Fruit fly (Drosophila melanogaster) whole organism, embryonic: ENCODE results near the gene Pcif1.

Experiments used
- B-H2 ChIP-seq: fragments of 200-800 bp; sonication (Bioruptor generic); optimal IDR thresholded peaks from 2 replicates; lab custom pipeline; 2018; ENCODE audit warnings: missing biosample characterization, mild to moderate bottlenecking, missing genetic modification characterization
- BEAF-32 ChIP-seq: fragments of 200-800 bp; sonication (Bioruptor generic); optimal IDR thresholded peaks from 3 replicates; lab custom pipeline; 2017; ENCODE audit warnings: missing biosample characterization, missing genetic modification characterization, mild to moderate bottlenecking, moderate library complexity, missing genetic modification reagents
- CG11560 ChIP-seq: fragments of 200-800 bp; sonication (Bioruptor generic); IDR thresholded peaks from 3 replicates; pipeline ENCODE4 v1.3.6; 2022; ENCODE audit warnings: missing biosample characterization, missing genetic modification characterization
- CG11695 ChIP-seq: fragments of 200-800 bp; sonication (Bioruptor generic); IDR thresholded peaks from 3 replicates; pipeline ENCODE4 v1.3.6; 2022; ENCODE audit warnings: missing biosample characterization, missing genetic modification characterization
- CG12769 ChIP-seq: fragments of 200-800 bp; sonication (Bioruptor generic); optimal IDR thresholded peaks from 2 replicates; lab custom pipeline; 2019; ENCODE audit warnings: missing biosample characterization, mild to moderate bottlenecking, missing genetic modification characterization, moderate library complexity
- CG16815 ChIP-seq: fragments of 200-800 bp; sonication (Bioruptor generic); optimal IDR thresholded peaks from 3 replicates; lab custom pipeline; 2017; ENCODE audit warnings: missing biosample characterization, mild to moderate bottlenecking, missing genetic modification characterization
- CG2120 ChIP-seq: fragments of 200-800 bp; sonication (Bioruptor generic); optimal IDR thresholded peaks from 3 replicates; lab custom pipeline; 2016; ENCODE audit warnings: missing biosample characterization, missing genetic modification characterization
- CG3281 ChIP-seq: fragments of 200-800 bp; sonication (Bioruptor generic); optimal IDR thresholded peaks from 3 replicates; lab custom pipeline; 2017; ENCODE audit warnings: missing biosample characterization, mild to moderate bottlenecking, missing genetic modification characterization
- CG6654 ChIP-seq: fragments of 200-800 bp; sonication (Bioruptor generic); optimal IDR thresholded peaks from 2 replicates; lab custom pipeline; 2017; ENCODE audit warnings: missing biosample characterization, mild to moderate bottlenecking, missing genetic modification characterization
- CG8388 ChIP-seq: fragments of 200-800 bp; sonication (Bioruptor generic); optimal IDR thresholded peaks from 2 replicates; lab custom pipeline; 2019; ENCODE audit warnings: missing biosample characterization, mild to moderate bottlenecking, missing genetic modification characterization, moderate library complexity
- CG9727 ChIP-seq: fragments of 200-800 bp; sonication (Bioruptor generic); optimal IDR thresholded peaks from 3 replicates; lab custom pipeline; 2017; ENCODE audit warnings: missing biosample characterization, mild to moderate bottlenecking, missing genetic modification characterization
- CG9817 ChIP-seq: fragments of 200-800 bp; sonication (Bioruptor generic); optimal IDR thresholded peaks from 2 replicates; lab custom pipeline; 2018; ENCODE audit warnings: missing biosample characterization, mild to moderate bottlenecking, missing genetic modification characterization, moderate library complexity
- D19B ChIP-seq: fragments of 200-800 bp; sonication (Bioruptor generic); optimal IDR thresholded peaks from 2 replicates; lab custom pipeline; 2017; ENCODE audit warnings: missing biosample characterization, mild to moderate bottlenecking, missing genetic modification characterization
- E2f2 ChIP-seq: fragments of 200-800 bp; sonication (Bioruptor generic); IDR thresholded peaks from 2 replicates; pipeline ENCODE4 v1.3.6; 2022; ENCODE audit warnings: missing biosample characterization, missing genetic modification characterization
- Hsf ChIP-seq: fragments of 200-800 bp; sonication (Bioruptor generic); optimal IDR thresholded peaks from 3 replicates; lab custom pipeline; 2016; ENCODE audit warnings: missing biosample characterization, missing genetic modification characterization
- Mad ChIP-seq: fragments of 200-800 bp; sonication (Bioruptor generic); optimal IDR thresholded peaks from 2 replicates; lab custom pipeline; 2016; ENCODE audit warnings: missing biosample characterization, missing genetic modification characterization
- Oli ChIP-seq: fragments of 200-800 bp; sonication (Bioruptor generic); optimal IDR thresholded peaks from 2 replicates; lab custom pipeline; 2018; ENCODE audit warnings: missing biosample characterization, mild to moderate bottlenecking, missing genetic modification characterization, moderate library complexity
- Pdp1 ChIP-seq, 2 experiments: fragments of 200-800 bp; sonication (Bioruptor generic); optimal IDR thresholded peaks; 3 replicates each; lab custom pipeline; 2016; ENCODE audit warnings: missing biosample characterization in 2 of 2, missing genetic modification characterization in 2 of 2, mild to moderate bottlenecking in 1 of 2, moderate library complexity in 1 of 2
- Rfx ChIP-seq: fragments of 200-800 bp; sonication (Bioruptor generic); IDR thresholded peaks from 2 replicates; pipeline ENCODE4 v1.3.6; 2022; ENCODE audit warnings: missing biosample characterization, missing genetic modification characterization
- Sox100B ChIP-seq: fragments of 200-800 bp; sonication (Bioruptor generic); optimal IDR thresholded peaks from 3 replicates; lab custom pipeline; 2018; ENCODE audit warnings: missing biosample characterization, mild to moderate bottlenecking, missing genetic modification characterization
- Sry-β ChIP-seq: fragments of 200-800 bp; sonication (Bioruptor generic); optimal IDR thresholded peaks from 2 replicates; lab custom pipeline; 2018; ENCODE audit warnings: missing biosample characterization, mild to moderate bottlenecking, missing genetic modification characterization, moderate library complexity
- Trl ChIP-seq, 3 experiments: fragments of >200 bp in 2 of 3; fragments of 200-800 bp in 1 of 3; sonication (Bioruptor generic) in 1 of 3; optimal IDR thresholded peaks; 2 replicates in 1 of 3; 3 replicates in 2 of 3; lab custom pipeline; 2016 to 2017; ENCODE audit warnings: missing biosample characterization in 1 of 3, missing genetic modification characterization in 1 of 3
- bab2 ChIP-seq: fragments of 200-800 bp; sonication (Bioruptor generic); optimal IDR thresholded peaks from 2 replicates; lab custom pipeline; 2016; ENCODE audit warnings: missing biosample characterization, missing genetic modification characterization
- cg ChIP-seq: fragments of 200-800 bp; sonication (Bioruptor generic); optimal IDR thresholded peaks from 3 replicates; lab custom pipeline; 2019; ENCODE audit warnings: missing biosample characterization, mild to moderate bottlenecking, missing genetic modification characterization, moderate library complexity
- dpn ChIP-seq, 2 experiments: fragments of 200-800 bp; sonication (Bioruptor generic); optimal IDR thresholded peaks; 3 replicates each; lab custom pipeline; 2016; ENCODE audit warnings: missing biosample characterization in 2 of 2, missing genetic modification characterization in 2 of 2
- esg ChIP-seq: fragments of 200-800 bp; sonication (Bioruptor generic); conservative IDR thresholded peaks from 2 replicates; pipeline ENCODE4 v1.3.6; 2022; ENCODE audit warnings: missing biosample characterization, missing genetic modification characterization
- grau ChIP-seq: fragments of 200-800 bp; optimal IDR thresholded peaks from 3 replicates; lab custom pipeline; 2019; ENCODE audit warnings: missing biosample characterization, mild to moderate bottlenecking, missing genetic modification characterization, moderate library complexity
- kni ChIP-seq: fragments of 200-800 bp; sonication (Bioruptor generic); optimal IDR thresholded peaks from 3 replicates; lab custom pipeline; 2017; ENCODE audit warnings: mild to moderate bottlenecking, missing biosample characterization, missing genetic modification reagents, missing genetic modification characterization
- lmd ChIP-seq: fragments of 200-800 bp; sonication (Bioruptor generic); IDR thresholded peaks from 2 replicates; pipeline ENCODE4 v1.3.6; 2022; ENCODE audit warnings: missing biosample characterization, missing genetic modification characterization
- nerfin-1 ChIP-seq: fragments of 200-800 bp; sonication (Bioruptor generic); optimal IDR thresholded peaks from 3 replicates; lab custom pipeline; 2019; ENCODE audit warnings: missing biosample characterization, mild to moderate bottlenecking, missing genetic modification characterization, moderate library complexity
- rib ChIP-seq: fragments of 200-800 bp; sonication (Bioruptor generic); IDR thresholded peaks from 2 replicates; pipeline ENCODE4 v1.3.6; 2022; ENCODE audit warnings: missing biosample characterization, missing genetic modification characterization
- sima ChIP-seq: fragments of 200-800 bp; sonication (Bioruptor generic); optimal IDR thresholded peaks from 2 replicates; lab custom pipeline; 2016; ENCODE audit warnings: missing biosample characterization, missing genetic modification characterization
- sisA ChIP-seq: fragments of 200-800 bp; sonication (Bioruptor generic); IDR thresholded peaks from 2 replicates; pipeline ENCODE4 v1.3.6; 2022; ENCODE audit warnings: missing biosample characterization, missing genetic modification characterization
- slou ChIP-seq: fragments of 200-800 bp; sonication (Bioruptor generic); optimal IDR thresholded peaks from 3 replicates; lab custom pipeline; 2016; ENCODE audit warnings: missing biosample characterization, missing genetic modification characterization
- tgo ChIP-seq: fragments of 200-800 bp; sonication (Bioruptor generic); IDR thresholded peaks from 3 replicates; pipeline ENCODE4 v1.3.6; 2022; ENCODE audit warnings: missing biosample characterization, missing genetic modification characterization
- tna ChIP-seq: fragments of 200-800 bp; sonication (Bioruptor generic); IDR thresholded peaks from 2 replicates; pipeline ENCODE4 v1.3.6; 2022; ENCODE audit warnings: missing biosample characterization, missing genetic modification characterization; ENCODE audit not compliant: partially characterized antibody

Pcif1 gene

dm6 chr3L:20826950-20827910 is 41.2 kb upstream of the Pcif1 start (continued):
- TF ChIP-seq nerfin-1 (no peak), sisA (no peak), Rfx (GFP tag; lab: Robert Waterston, UW) (peak; percentile 59; the same call in 1 of the 2 replicates), dpn (GFP tag; optimal IDR thresholded peaks at IDR 0.05; lab: Kevin White, UChicago) (peak in 1 of 2 experiments; percentile 15), CG9727 (GFP tag; lab: Kevin White, UChicago) (peak; percentile 46), Pdp1 (GFP tag; optimal IDR thresholded peaks at IDR 0.05; lab: Kevin White, UChicago) (peak in 1 of 2 experiments; percentile 10), CG8388 (no peak), slou (GFP tag; lab: Kevin White, UChicago) (no peak), B-H2 (GFP tag; lab: Kevin White, UChicago) (peak; percentile 7), esg (GFP tag; lab: Robert Waterston, UW) (peak; percentile 28; the same call in 1 of the 2 replicates), CG6654 (GFP tag; lab: Kevin White, UChicago) (no peak), Sox100B (GFP tag; lab: Kevin White, UChicago) (no peak), kni (GFP tag; lab: Kevin White, UChicago) (no peak), bab2 (no peak), tna (GFP tag; lab: Robert Waterston, UW) (no peak), E2f2 (GFP tag; lab: Robert Waterston, UW) (no peak), Oli (tag; lab: Kevin White, UChicago) (peak; percentile 12), Hsf (GFP tag; lab: Kevin White, UChicago) (peak; percentile 15), CG11560 (tag; lab: Robert Waterston, UW) (no peak), Sry-β (no peak), tgo (GFP tag; lab: Robert Waterston, UW) (peak; percentile 43; the same call in 1 of the 3 replicates), CG2120 (GFP tag; lab: Kevin White, UChicago) (peak; percentile 65), CG9817 (tag; lab: Kevin White, UChicago) (peak; percentile 45), CG12769 (tag; lab: Kevin White, UChicago) (peak; percentile 27), CG16815 (GFP tag; lab: Kevin White, UChicago) (no peak), CG3281 (GFP tag; lab: Kevin White, UChicago) (peak; percentile 53), Trl (optimal IDR thresholded peaks at IDR 0.05; lab: Kevin White, UChicago) (peak in 1 of 2 experiments; percentile 52), Trl (GFP tag; optimal IDR thresholded peaks at IDR 0.05; lab: Kevin White, UChicago) (no peak), D19B (GFP tag; lab: Kevin White, UChicago) (peak; percentile 24), BEAF-32 (GFP tag; lab: Kevin White, UChicago) (no peak), CG11695 (GFP tag; lab: Robert Waterston, UW) (peak; percentile 39; the same call in 1 of the 3 replicates), sima (GFP tag; lab: Kevin White, UChicago) (no peak), cg (GFP tag; lab: Kevin White, UChicago) (no peak), grau (peak; percentile 44), rib (GFP tag; lab: Robert Waterston, UW) (no peak), lmd (GFP tag; lab: Robert Waterston, UW) (no peak; the same call in 1 of the 2 replicates), Mad (GFP tag; lab: Kevin White, UChicago) (no peak)
